Fruit fly (Drosophila melanogaster): ENCODE measurements around the gene CG31156.

CG31156 gene

dm6 chr3R:22597344-22597954 is 16.0 kb downstream of the CG31156 start (continued):
- TF ChIP-seq ems (GFP tag; optimal IDR thresholded peaks at IDR 0.05): peak; percentile 6
- peak; percentile 35; the same call in 1 of the 2 replicates for TF ChIP-seq CG32767 (GFP tag; IDR thresholded peaks at IDR 0.05)
- no peak for TF ChIP-seq fru (optimal IDR thresholded peaks at IDR 0.05)
- TF ChIP-seq CG17568 (GFP tag; optimal IDR thresholded peaks at IDR 0.05): no peak
- peak; percentile 34 for TF ChIP-seq fd3F (GFP tag; optimal IDR thresholded peaks at IDR 0.05)
- peak; percentile 55; the same call in 1 of the 3 replicates for TF ChIP-seq Dbx (GFP tag; IDR thresholded peaks at IDR 0.05)
- peak; percentile 65; the same call in 3 of the 4 replicates for TF ChIP-seq Gug (GFP tag; IDR thresholded peaks at IDR 0.05)
- TF ChIP-seq Bdp1 (GFP tag; optimal IDR thresholded peaks at IDR 0.05): peak; percentile 13
- TF ChIP-seq ssp (GFP tag; IDR thresholded peaks at IDR 0.05): peak; percentile 74
- TF ChIP-seq mld (GFP tag; IDR thresholded peaks at IDR 0.05; ENCODE audit: partially characterized antibody): no peak
- TF ChIP-seq CG10274 (GFP tag; optimal IDR thresholded peaks at IDR 0.05): no peak
- no peak for TF ChIP-seq hkb (optimal IDR thresholded peaks at IDR 0.05)
- peak; percentile 79 for TF ChIP-seq hkb (GFP tag; IDR thresholded peaks at IDR 0.05)
- no peak for TF ChIP-seq Tbp (GFP tag; optimal IDR thresholded peaks at IDR 0.05)
- TF ChIP-seq nmo (GFP tag; optimal IDR thresholded peaks at IDR 0.05): peak; percentile 79
- TF ChIP-seq CG10321 (GFP tag; IDR thresholded peaks at IDR 0.05): no peak
- TF ChIP-seq CG1602 (GFP tag; optimal IDR thresholded peaks at IDR 0.05): peak; percentile 56
- peak; percentile 72 for TF ChIP-seq lab (GFP tag; optimal IDR thresholded peaks at IDR 0.05)
- TF ChIP-seq NC2β (GFP tag; optimal IDR thresholded peaks at IDR 0.05): peak; percentile 62
- no peak for TF ChIP-seq Dref (GFP tag; IDR thresholded peaks at IDR 0.05)
- peak; percentile 62 for TF ChIP-seq ap (GFP tag; IDR thresholded peaks at IDR 0.05)
- TF ChIP-seq ash1 (GFP tag; optimal IDR thresholded peaks at IDR 0.05): no peak
- no peak for TF ChIP-seq D (optimal IDR thresholded peaks at IDR 0.05)
- TF ChIP-seq D (GFP tag; optimal IDR thresholded peaks at IDR 0.05): no peak
- no peak for TF ChIP-seq cas (GFP tag; IDR thresholded peaks at IDR 0.05)
- no peak for TF ChIP-seq HmgD (GFP tag; optimal IDR thresholded peaks at IDR 0.05)
- TF ChIP-seq CG31365 (tag; optimal IDR thresholded peaks at IDR 0.05): peak; percentile 10
- TF ChIP-seq Atf6 (GFP tag; IDR thresholded peaks at IDR 0.05): peak; percentile 45; the same call in 1 of the 2 replicates
- TF ChIP-seq CG18476 (GFP tag; optimal IDR thresholded peaks at IDR 0.05): peak; percentile 26
- TF ChIP-seq Optix (GFP tag; IDR thresholded peaks at IDR 0.05): peak; percentile 63; the same call in 2 of the 3 replicates

dm6 chr3R:22596450-22596849 is 17.0 kb downstream of the CG31156 start:
- TF ChIP-seq CG14014 (GFP tag; IDR thresholded peaks at IDR 0.05): peak; percentile 84
- TF ChIP-seq PHDP (tag; optimal IDR thresholded peaks at IDR 0.05): peak; percentile 32
- no peak for TF ChIP-seq B-H2 (GFP tag; optimal IDR thresholded peaks at IDR 0.05)
- 0 out of 2 replicates have a peak, but pooled peaks have one; percentile 35 for TF ChIP-seq sna (GFP tag; IDR thresholded peaks at IDR 0.05; ENCODE audit: partially characterized antibody)
- TF ChIP-seq HmgZ (tag; optimal IDR thresholded peaks at IDR 0.05): peak; percentile 56
- no peak for TF ChIP-seq YL-1 (GFP tag; optimal IDR thresholded peaks at IDR 0.05)
- peak; percentile 56 for TF ChIP-seq CG33557 (GFP tag; optimal IDR thresholded peaks at IDR 0.05)
- no peak for TF ChIP-seq Dll (GFP tag; IDR thresholded peaks at IDR 0.05; ENCODE audit: partially characterized antibody)
- no peak for TF ChIP-seq Dek (tag; optimal IDR thresholded peaks at IDR 0.05)
- TF ChIP-seq HHEX (GFP tag; optimal IDR thresholded peaks at IDR 0.05): peak; percentile 59
- no peak for TF ChIP-seq Hand (GFP tag; optimal IDR thresholded peaks at IDR 0.05)
- peak; percentile 76 for TF ChIP-seq CG7987 (GFP tag; optimal IDR thresholded peaks at IDR 0.05)
- TF ChIP-seq CG2202 (tag; optimal IDR thresholded peaks at IDR 0.05): peak; percentile 61
- TF ChIP-seq zen2 (GFP tag; IDR thresholded peaks at IDR 0.05; ENCODE audit: partially characterized antibody): no peak
- TF ChIP-seq ac (GFP tag; optimal IDR thresholded peaks at IDR 0.05): no peak
- no peak for TF ChIP-seq CG8765 (GFP tag; IDR thresholded peaks at IDR 0.05)
- no peak for TF ChIP-seq Taf1 (GFP tag; IDR thresholded peaks at IDR 0.05)
- no peak for TF ChIP-seq Hsf (GFP tag; optimal IDR thresholded peaks at IDR 0.05)
- no peak for TF ChIP-seq CG1647 (GFP tag; optimal IDR thresholded peaks at IDR 0.05)
- no peak for TF ChIP-seq Stat92E (GFP tag; optimal IDR thresholded peaks at IDR 0.05)
- peak; percentile 2 for TF ChIP-seq dm (GFP tag; optimal IDR thresholded peaks at IDR 0.05)
- peak; percentile 78 for TF ChIP-seq Atf6 (GFP tag; IDR thresholded peaks at IDR 0.05)
- peak; percentile 29 for TF ChIP-seq bcd (GFP tag; optimal IDR thresholded peaks at IDR 0.05)
- no peak for TF ChIP-seq Gug (GFP tag; IDR thresholded peaks at IDR 0.05)
